Worm (Caenorhabditis elegans) whole organism, L3 larva: ENCODE results near the gene bath-27.

ENCODE experiments used
- skn-1 ChIP-seq: fragments of 150-350 bp; optimal IDR thresholded peaks from 2 replicates; lab custom pipeline; 2014; ENCODE audit warnings: missing biosample characterization, missing genetic modification characterization
- unc-62 ChIP-seq: fragments of 150-350 bp; sonication (generic microtip); optimal IDR thresholded peaks from 4 replicates; lab custom pipeline; 2014; ENCODE audit warnings: missing biosample characterization, missing genetic modification reagents, missing genetic modification characterization

DNA sequence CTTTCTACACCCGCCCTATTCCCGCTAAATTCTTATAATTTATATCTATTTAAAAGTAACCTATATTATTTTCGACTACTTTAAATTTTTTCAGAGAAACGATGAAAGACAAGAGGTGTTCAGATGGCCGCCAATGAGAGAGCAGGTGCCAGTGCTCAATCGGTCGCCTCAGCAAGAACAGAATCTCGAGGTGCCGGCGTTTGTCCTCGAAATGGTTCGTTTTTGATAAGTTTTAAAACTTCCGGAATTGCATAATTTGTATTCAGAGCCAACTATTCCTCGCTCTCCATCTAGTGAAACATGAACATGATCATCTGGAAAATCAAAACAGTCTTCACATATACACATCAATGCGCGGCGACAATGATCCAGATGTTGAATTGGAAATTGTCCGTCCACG, 12.1 kb downstream of the bath-27 start, which contains the start of gene bath-23:
- no peak for TF ChIP-seq unc-62 (GFP tag; lab: Kevin White, UChicago)
- TF ChIP-seq skn-1 = no peak
